Fruit fly (Drosophila melanogaster): ENCODE data around the gene CG31265.

- no peak for TF ChIP-seq Blimp-1 (GFP tag; optimal IDR thresholded peaks at IDR 0.05)
- no peak for TF ChIP-seq fkh (GFP tag; optimal IDR thresholded peaks at IDR 0.05)
- TF ChIP-seq Sox102F (GFP tag; optimal IDR thresholded peaks at IDR 0.05), result no peak
Measured at dm6 chr3R:17150287-17150686, 22.3 kb downstream of the CG31265 start, which contains the start of gene Smug.

Data from whole organism, prepupa.